Worm (Caenorhabditis elegans): ENCODE data around the gene nhr-257.

Gene nhr-257

ce11 chrII:3808104-3808503 lies 44.6 kb upstream of the nhr-257 start, which contains the start of gene F54D10.5 (continued):
- no peak for TF ChIP-seq hlh-17 (GFP tag; optimal IDR thresholded peaks at IDR 0.05; ENCODE audit: borderline replicate concordance)
- peak; percentile 95 for TF ChIP-seq dpl-1 (GFP tag; optimal IDR thresholded peaks at IDR 0.05)
- no peak for TF ChIP-seq fkh-10 (GFP tag; optimal IDR thresholded peaks at IDR 0.05)
- peak; percentile 54 for TF ChIP-seq C04F5.9 (tag; optimal IDR thresholded peaks at IDR 0.05)
- no peak for TF ChIP-seq tlp-1 (tag; optimal IDR thresholded peaks at IDR 0.05)
- no peak for TF ChIP-seq nhr-77 (tag; optimal IDR thresholded peaks at IDR 0.05)
- TF ChIP-seq unc-130 (tag; optimal IDR thresholded peaks at IDR 0.05), result peak; percentile 81
- TF ChIP-seq ztf-4 (tag; optimal IDR thresholded peaks at IDR 0.05), result no peak
- peak; percentile 55 for TF ChIP-seq lin-13 (GFP tag; optimal IDR thresholded peaks at IDR 0.05)
- TF ChIP-seq ztf-11 (tag; optimal IDR thresholded peaks at IDR 0.05), result peak in 1 of 2 experiments; percentile 13
- no peak for TF ChIP-seq dsc-1 (tag; optimal IDR thresholded peaks at IDR 0.05)
- peak; percentile 82 for TF ChIP-seq snu-23 (GFP tag; optimal IDR thresholded peaks at IDR 0.05)
- TF ChIP-seq elt-3 (tag; optimal IDR thresholded peaks at IDR 0.05), result peak in 1 of 6 experiments; percentile 74
- peak; percentile 41; the same call in 1 of the 2 replicates for TF ChIP-seq mab-9 (GFP tag; IDR thresholded peaks at IDR 0.05)
- TF ChIP-seq unc-98 (GFP tag; IDR thresholded peaks at IDR 0.05), result no peak
- peak; percentile 68 for TF ChIP-seq F16B12.6 (tag; optimal IDR thresholded peaks at IDR 0.05)
- TF ChIP-seq C34B4.2 (tag; optimal IDR thresholded peaks at IDR 0.05), result no peak
- peak; percentile 47 for TF ChIP-seq fkh-8 (tag; optimal IDR thresholded peaks at IDR 0.05)
- TF ChIP-seq ceh-82 (tag; optimal IDR thresholded peaks at IDR 0.05), result peak; percentile 78 to 88 (median 87)
- no peak for TF ChIP-seq sup-37 (GFP tag; optimal IDR thresholded peaks at IDR 0.05)
- peak; percentile 77 for TF ChIP-seq grh-1 (GFP tag; IDR thresholded peaks at IDR 0.05)
- no peak for TF ChIP-seq efl-3 (GFP tag; optimal IDR thresholded peaks at IDR 0.05)
- TF ChIP-seq nhr-11 (tag; optimal IDR thresholded peaks at IDR 0.05), result peak; percentile 56
- TF ChIP-seq lir-3 (tag; optimal IDR thresholded peaks at IDR 0.05; ENCODE audit: poor library complexity), result no peak
- peak; percentile 88 for TF ChIP-seq skn-1 (tag; optimal IDR thresholded peaks at IDR 0.05)
- TF ChIP-seq irx-1 (tag; optimal IDR thresholded peaks at IDR 0.05), result no peak
- TF ChIP-seq nhr-85 (tag), result peak; percentile 89
- TF ChIP-seq alr-1 (tag; optimal IDR thresholded peaks at IDR 0.05; ENCODE audit: borderline replicate concordance), result no peak
- peak; percentile 77 for TF ChIP-seq C16A3.4 (tag; optimal IDR thresholded peaks at IDR 0.05)
- TF ChIP-seq ceh-88 (GFP tag; IDR thresholded peaks at IDR 0.05), result peak; percentile 24; the same call in 1 of the 2 replicates
- TF ChIP-seq rnt-1 (tag; optimal IDR thresholded peaks at IDR 0.05), result peak; percentile 93
- peak; percentile 85 to 86 for TF ChIP-seq lsy-2 (tag; optimal IDR thresholded peaks at IDR 0.05)
- no peak for TF ChIP-seq pax-3 (tag; optimal IDR thresholded peaks at IDR 0.05)
- no peak for TF ChIP-seq pqm-1 (tag; optimal IDR thresholded peaks at IDR 0.05)
- no peak for TF ChIP-seq hlh-4 (tag; optimal IDR thresholded peaks at IDR 0.05)
- no peak for TF ChIP-seq zag-1 (tag; optimal IDR thresholded peaks at IDR 0.05)
- TF ChIP-seq tbx-2 (tag; optimal IDR thresholded peaks at IDR 0.05), result peak; percentile 80
- peak; percentile 73 for TF ChIP-seq elt-2 (tag; optimal IDR thresholded peaks at IDR 0.05)
- no peak for TF ChIP-seq fkh-4 (tag; optimal IDR thresholded peaks at IDR 0.05; ENCODE audit: borderline replicate concordance)
- peak; percentile 91 to 95 for TF ChIP-seq lin-35 (GFP tag; optimal IDR thresholded peaks at IDR 0.05)
- peak; percentile 55 for TF ChIP-seq ceh-8 (GFP tag; optimal IDR thresholded peaks at IDR 0.05)
- TF ChIP-seq ces-1 (GFP tag; optimal IDR thresholded peaks at IDR 0.05), result no peak
- no peak for TF ChIP-seq Y116A8C.19 (tag; optimal IDR thresholded peaks at IDR 0.05; ENCODE audit: borderline replicate concordance)
- TF ChIP-seq efl-1 (optimal IDR thresholded peaks at IDR 0.05), result peak; percentile 81 to 95
- peak; percentile 91 to 99 for TF ChIP-seq efl-1 (GFP tag; optimal IDR thresholded peaks at IDR 0.05 in 1 of 2)
- TF ChIP-seq nhr-19 (GFP tag; conservative IDR thresholded peaks at IDR 0.05), result peak; percentile 82
- peak; percentile 82 for TF ChIP-seq swsn-7 (tag; optimal IDR thresholded peaks at IDR 0.05)
- TF ChIP-seq pag-3 (tag; optimal IDR thresholded peaks at IDR 0.05; ENCODE audit: borderline replicate concordance, insufficient read depth), result no peak
- TF ChIP-seq nhr-76 (tag; optimal IDR thresholded peaks at IDR 0.05), result no peak
- TF ChIP-seq mep-1 (tag; optimal IDR thresholded peaks at IDR 0.05), result peak; percentile 71
- peak; percentile 10 for TF ChIP-seq nhr-237 (tag; optimal IDR thresholded peaks at IDR 0.05)
- peak; percentile 81 for TF ChIP-seq xbp-1 (tag; optimal IDR thresholded peaks at IDR 0.05)
- no peak for TF ChIP-seq aly-2 (tag; optimal IDR thresholded peaks at IDR 0.05)

All from whole organism, L1 larva.